Fruit fly (Drosophila melanogaster): ENCODE data around the gene CG32069.

Gene CG32069

DNA sequence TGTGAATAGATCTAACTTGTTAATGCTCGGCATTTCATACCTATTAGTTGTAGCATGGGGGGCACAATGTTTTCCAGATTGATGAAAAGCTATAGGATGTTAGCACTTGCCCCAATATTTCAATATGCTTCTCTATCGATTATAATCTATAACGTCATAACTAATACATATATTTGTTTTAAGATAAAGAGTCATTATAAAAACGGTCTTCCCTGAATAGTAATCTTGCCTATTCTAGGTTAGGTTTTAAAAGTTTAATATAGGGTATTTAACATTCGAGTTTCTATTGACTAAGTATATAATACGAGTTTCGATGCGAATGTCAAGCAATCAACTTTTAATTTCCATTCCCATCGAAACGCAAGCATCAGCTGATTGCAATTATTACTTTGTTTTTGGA lies 1.2 kb downstream of the CG32069 start, which contains the start of the genes CG6321 and Blos2 (continued):
- TF ChIP-seq emc (GFP tag; optimal IDR thresholded peaks at IDR 0.05) (no peak), HmgZ (tag; optimal IDR thresholded peaks at IDR 0.05) (peak; percentile 84), CG11723 (GFP tag; optimal IDR thresholded peaks at IDR 0.05) (peak; percentile 39), usp (GFP tag; optimal IDR thresholded peaks at IDR 0.05) (no peak), CG4360 (GFP tag; IDR thresholded peaks at IDR 0.05) (no peak), HLH54F (GFP tag; optimal IDR thresholded peaks at IDR 0.05) (peak; percentile 33), croc (GFP tag; conservative IDR thresholded peaks at IDR 0.05) (peak; percentile 48; the same call in 2 of the 3 replicates), Hand (GFP tag; optimal IDR thresholded peaks at IDR 0.05) (peak; percentile 62), Mrtf (GFP tag; IDR thresholded peaks at IDR 0.05) (peak; percentile 62; the same call in 1 of the 3 replicates), Mes4 (GFP tag; optimal IDR thresholded peaks at IDR 0.05) (peak; percentile 20), trh (GFP tag; optimal IDR thresholded peaks at IDR 0.05) (no peak), Oli (tag; optimal IDR thresholded peaks at IDR 0.05) (peak; percentile 78), CG7839 (tag; optimal IDR thresholded peaks at IDR 0.05) (peak; percentile 94), CG17328 (GFP tag; IDR thresholded peaks at IDR 0.05) (peak; percentile 75), br (optimal IDR thresholded peaks at IDR 0.05) (no peak), Pdp1 (GFP tag; optimal IDR thresholded peaks at IDR 0.05) (peak; percentile 30 to 65), fru (optimal IDR thresholded peaks at IDR 0.05) (no peak), ftz-f1 (GFP tag; optimal IDR thresholded peaks at IDR 0.05) (no peak), CG12769 (tag; optimal IDR thresholded peaks at IDR 0.05) (peak; percentile 79), gce (GFP tag; IDR thresholded peaks at IDR 0.05) (0 out of 3 replicates have a peak, but pooled peaks have one; percentile 5), MBD-R2 (GFP tag; IDR thresholded peaks at IDR 0.05) (peak; percentile 81), CG17829 (tag; optimal IDR thresholded peaks at IDR 0.05) (peak; percentile 82), H15 (GFP tag; IDR thresholded peaks at IDR 0.05) (0 out of 3 replicates have a peak, but pooled peaks have one; percentile 27), CG10462 (GFP tag; optimal IDR thresholded peaks at IDR 0.05) (no peak), CG14667 (GFP tag; IDR thresholded peaks at IDR 0.05) (no peak), Oaz (GFP tag; IDR thresholded peaks at IDR 0.05) (peak; percentile 54), CG8281 (tag; optimal IDR thresholded peaks at IDR 0.05) (peak; percentile 33), Lpt (GFP tag; optimal IDR thresholded peaks at IDR 0.05) (no peak), CG13123 (GFP tag; optimal IDR thresholded peaks at IDR 0.05) (peak; percentile 15), CG11560 (tag; IDR thresholded peaks at IDR 0.05) (no peak), chm (GFP tag; IDR thresholded peaks at IDR 0.05) (peak; percentile 55; the same call in 1 of the 2 replicates), sima (GFP tag; optimal IDR thresholded peaks at IDR 0.05) (no peak), z (GFP tag; IDR thresholded peaks at IDR 0.05) (no peak), B-H2 (GFP tag; optimal IDR thresholded peaks at IDR 0.05) (peak; percentile 48), CG3407 (GFP tag; optimal IDR thresholded peaks at IDR 0.05) (peak; percentile 24), maf-S (GFP tag; optimal IDR thresholded peaks at IDR 0.05) (no peak), CG30403 (GFP tag; optimal IDR thresholded peaks at IDR 0.05) (peak; percentile 82), tio (GFP tag; optimal IDR thresholded peaks at IDR 0.05) (peak; percentile 37), Kr (GFP tag; optimal IDR thresholded peaks at IDR 0.05) (no peak), CG3726 (GFP tag; IDR thresholded peaks at IDR 0.05) (no peak), row (GFP tag; IDR thresholded peaks at IDR 0.05) (peak; percentile 93), E2f2 (GFP tag; IDR thresholded peaks at IDR 0.05) (peak; percentile 58), nom (GFP tag; optimal IDR thresholded peaks at IDR 0.05) (peak; percentile 20), CG12942 (GFP tag; optimal IDR thresholded peaks at IDR 0.05) (no peak), Nf-YA (GFP tag; IDR thresholded peaks at IDR 0.05) (0 out of 2 replicates have a peak, but pooled peaks have one; percentile 32), CG31388 (GFP tag; optimal IDR thresholded peaks at IDR 0.05) (peak; percentile 29), tgo (GFP tag; IDR thresholded peaks at IDR 0.05) (peak; percentile 64; the same call in 1 of the 3 replicates), ranshi (GFP tag; IDR thresholded peaks at IDR 0.05) (peak; percentile 65; the same call in 1 of the 2 replicates), bsh (GFP tag; optimal IDR thresholded peaks at IDR 0.05) (peak; percentile 54 to 80), CG15514 (GFP tag; optimal IDR thresholded peaks at IDR 0.05) (peak; percentile 53), pho (GFP tag; optimal IDR thresholded peaks at IDR 0.05) (peak; percentile 29), CG12391 (tag; optimal IDR thresholded peaks at IDR 0.05) (peak; percentile 88), CG6272 (GFP tag; IDR thresholded peaks at IDR 0.05) (no peak)
